Worm (Caenorhabditis elegans): Measurements from ENCODE around the gene scvp-1.

scvp-1 gene

DNA sequence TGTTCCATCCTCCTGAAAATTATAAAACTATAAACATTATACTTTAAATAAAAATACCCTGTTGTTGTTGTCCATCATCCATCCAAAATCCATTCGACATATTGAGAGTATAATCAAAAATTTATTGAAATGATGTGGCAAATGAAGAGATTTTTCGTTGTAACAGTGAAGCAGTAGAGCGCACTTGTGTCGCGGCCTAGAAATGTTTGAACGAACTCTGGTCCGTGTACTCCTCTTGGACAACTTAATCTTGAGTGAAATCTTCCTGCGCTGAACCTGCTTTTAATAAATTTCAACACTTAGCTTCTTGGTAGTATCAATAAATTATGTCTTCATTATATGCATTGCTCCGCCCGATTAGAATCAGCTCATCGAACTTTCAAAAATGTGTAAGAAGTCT, 36.5 kb downstream of the scvp-1 start, which contains the start of the genes F32D8.14 and F32D8.5 (continued):
- TF ChIP-seq F57A8.1 (GFP tag; optimal IDR thresholded peaks at IDR 0.05) (no peak), athp-1 (tag; optimal IDR thresholded peaks at IDR 0.05) (no peak), egl-18 (GFP tag; IDR thresholded peaks at IDR 0.05) (no peak), mel-28 (tag; optimal IDR thresholded peaks at IDR 0.05; ENCODE audit: borderline replicate concordance) (no peak), nfya-2 (GFP tag; IDR thresholded peaks at IDR 0.05) (no peak), snpc-1.1 (tag; optimal IDR thresholded peaks at IDR 0.05; ENCODE audit: insufficient read depth) (no peak), tbp1 (GFP tag; optimal IDR thresholded peaks at IDR 0.05) (peak; percentile 43), nfyb-1 (GFP tag; IDR thresholded peaks at IDR 0.05) (0 out of 2 replicates have a peak, but pooled peaks have one; percentile 36), lir-1 (GFP tag; conservative IDR thresholded peaks at IDR 0.05) (no peak), him-1 (tag; optimal IDR thresholded peaks at IDR 0.05) (no peak), F37B4.10 (GFP tag; IDR thresholded peaks at IDR 0.05) (no peak), attf-6 (GFP tag; IDR thresholded peaks at IDR 0.05) (no peak), rec-8 (tag; optimal IDR thresholded peaks at IDR 0.05) (no peak), bed-2 (GFP tag; IDR thresholded peaks at IDR 0.05) (no peak), ztf-22 (GFP tag; optimal IDR thresholded peaks at IDR 0.05) (no peak), B0035.1 (tag; optimal IDR thresholded peaks at IDR 0.05) (no peak), die-1 (tag; optimal IDR thresholded peaks at IDR 0.05) (no peak), nhr-179 (tag; optimal IDR thresholded peaks at IDR 0.05) (no peak), Y79H2A.3 (GFP tag; conservative IDR thresholded peaks at IDR 0.05) (no peak), mxl-1 (tag; optimal IDR thresholded peaks at IDR 0.05) (no peak), hlh-26 (GFP tag; conservative IDR thresholded peaks at IDR 0.05) (no peak), ztf-18 (tag; optimal IDR thresholded peaks at IDR 0.05) (peak; percentile 51), attf-5 (GFP tag; optimal IDR thresholded peaks at IDR 0.05) (peak; percentile 60), zfh-2 (GFP tag; conservative IDR thresholded peaks at IDR 0.05) (no peak), mes-4 (tag; optimal IDR thresholded peaks at IDR 0.05) (no peak), fkh-3 (tag; optimal IDR thresholded peaks at IDR 0.05) (no peak), D2030.7 (GFP tag; IDR thresholded peaks at IDR 0.05) (peak; percentile 69), akir-1 (GFP tag; optimal IDR thresholded peaks at IDR 0.05) (no peak), nhr-90 (tag; optimal IDR thresholded peaks at IDR 0.05) (no peak), sptf-2 (GFP tag; optimal IDR thresholded peaks at IDR 0.05) (no peak), B0019.2 (GFP tag; conservative IDR thresholded peaks at IDR 0.05) (no peak), bed-1 (GFP tag; IDR thresholded peaks at IDR 0.05) (no peak), efl-1 (GFP tag; optimal IDR thresholded peaks at IDR 0.05) (peak; percentile 43), snpc-4 (GFP tag; optimal IDR thresholded peaks at IDR 0.05) (no peak), snpc-4 (tag; optimal IDR thresholded peaks at IDR 0.05) (peak in 2 of 4 experiments; percentile 55 to 68), ztf-26 (tag; optimal IDR thresholded peaks at IDR 0.05) (no peak), T07F8.4 (tag; optimal IDR thresholded peaks at IDR 0.05) (peak; percentile 5), lin-35 (GFP tag; optimal IDR thresholded peaks at IDR 0.05) (peak in 1 of 3 experiments; percentile 76), F33H1.4 (GFP tag; IDR thresholded peaks at IDR 0.05) (peak; percentile 28; the same call in 1 of the 2 replicates), F10E7.11 (tag; optimal IDR thresholded peaks at IDR 0.05) (no peak), gei-17 (GFP tag; optimal IDR thresholded peaks at IDR 0.05) (no peak), B0336.3 (GFP tag; IDR thresholded peaks at IDR 0.05) (no peak), hmg-20 (GFP tag; IDR thresholded peaks at IDR 0.05) (no peak), unc-62 (GFP tag; optimal IDR thresholded peaks at IDR 0.05) (no peak), nhr-27 (tag; optimal IDR thresholded peaks at IDR 0.05) (no peak), chd-7 (tag; optimal IDR thresholded peaks at IDR 0.05) (no peak), F49E8.2 (tag; optimal IDR thresholded peaks at IDR 0.05; ENCODE audit: insufficient read depth) (no peak), zim-3 (tag; optimal IDR thresholded peaks at IDR 0.05) (no peak), egl-44 (GFP tag; IDR thresholded peaks at IDR 0.05) (no peak)

Measured in whole organism, young adult.